Fruit fly (Drosophila melanogaster) whole organism, prepupa: ENCODE results near the gene CG18787.

ENCODE experiments used
- CG6792 ChIP-seq: fragments of 200-800 bp; sonication (Bioruptor generic); optimal IDR thresholded peaks from 3 replicates; lab custom pipeline; 2016; ENCODE audit warnings: missing biosample characterization, missing genetic modification characterization
- CG6854 ChIP-seq: fragments of 200-800 bp; sonication (Bioruptor generic); optimal IDR thresholded peaks from 2 replicates; lab custom pipeline; 2017; ENCODE audit warnings: missing biosample characterization, mild to moderate bottlenecking, missing genetic modification characterization
- Smox ChIP-seq: fragments of 200-800 bp; sonication (Bioruptor generic); optimal IDR thresholded peaks from 3 replicates; lab custom pipeline; 2016; ENCODE audit warnings: missing biosample characterization, missing genetic modification characterization
- Sox15 ChIP-seq: fragments of 200-800 bp; sonication (Bioruptor generic); optimal IDR thresholded peaks from 3 replicates; lab custom pipeline; 2016; ENCODE audit warnings: missing biosample characterization, missing genetic modification characterization

DNA sequence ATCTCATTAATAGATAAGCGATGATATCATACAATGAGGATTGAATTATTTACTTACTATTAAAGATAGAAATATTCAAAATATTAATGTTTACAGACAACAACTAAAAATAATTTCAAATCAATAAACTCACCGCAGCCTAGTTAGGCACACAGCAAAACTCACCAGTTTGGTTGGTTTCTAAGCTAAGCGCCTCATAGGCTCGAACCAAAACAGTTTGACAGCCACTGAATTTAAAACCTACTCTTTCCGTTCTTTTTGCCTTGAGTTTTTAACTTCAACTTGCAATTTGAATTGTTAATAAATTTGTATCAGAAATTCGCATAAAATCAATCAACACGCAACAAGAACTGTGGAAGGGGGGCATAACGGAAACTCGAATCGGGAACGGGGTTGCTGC, 50.7 kb downstream of the CG18787 start:
- TF ChIP-seq Sox15 (no peak), CG6854 (GFP tag; lab: Kevin White, UChicago) (no peak), Smox (GFP tag; lab: Kevin White, UChicago) (no peak), CG6792 (GFP tag; lab: Kevin White, UChicago) (no peak)
